Worm (Caenorhabditis elegans) whole organism, L2 larva: Measurements from ENCODE around the gene endu-2.

ENCODE experiments used
- C34F6.9 ChIP-seq: fragments of 150-350 bp; optimal IDR thresholded peaks from 2 replicates; lab custom pipeline; 2014; ENCODE audit warnings: missing biosample characterization, missing genetic modification characterization
- F13H6.1 ChIP-seq: sonication (generic microtip); optimal IDR thresholded peaks from 2 replicates; lab custom pipeline; 2016; ENCODE audit warnings: missing genetic modification characterization, missing compliant biosample characterization
- R02D3.7 ChIP-seq: fragments of 150-350 bp; optimal IDR thresholded peaks from 2 replicates; lab custom pipeline; 2014; ENCODE audit warnings: missing biosample characterization, missing genetic modification characterization
- Y55F3AM.14 ChIP-seq: fragments of 200-800 bp; sonication (Bioruptor generic); optimal IDR thresholded peaks from 2 replicates; lab custom pipeline; 2018; ENCODE audit warnings: mild to moderate bottlenecking, missing genetic modification characterization, missing compliant biosample characterization
- ZK546.5 ChIP-seq: sonication (generic microtip); optimal IDR thresholded peaks from 2 replicates; lab custom pipeline; 2017; ENCODE audit warnings: missing biosample characterization, missing genetic modification characterization
- blmp-1 ChIP-seq: sonication (generic microtip); optimal IDR thresholded peaks from 2 replicates; lab custom pipeline; 2017; ENCODE audit warnings: missing genetic modification characterization, mild to moderate bottlenecking, missing compliant biosample characterization, antibody characterized with exemption, moderate library complexity; ENCODE audit not compliant: insufficient read depth
- ceh-16 ChIP-seq: fragments of 150-350 bp; optimal IDR thresholded peaks from 2 replicates; lab custom pipeline; 2014; ENCODE audit warnings: missing biosample characterization, missing genetic modification characterization
- ceh-82 ChIP-seq: fragments of 150-350 bp; optimal IDR thresholded peaks from 2 replicates; lab custom pipeline; 2014; ENCODE audit warnings: missing biosample characterization, missing genetic modification characterization
- crh-2 ChIP-seq: sonication (generic microtip); optimal IDR thresholded peaks from 2 replicates; lab custom pipeline; 2017; ENCODE audit warnings: missing biosample characterization, missing genetic modification characterization
- dmd-4 ChIP-seq: sonication (generic microtip); optimal IDR thresholded peaks from 2 replicates; lab custom pipeline; 2017; ENCODE audit warnings: missing biosample characterization, missing genetic modification characterization
- egl-27 ChIP-seq: sonication (generic microtip); optimal IDR thresholded peaks from 3 replicates; lab custom pipeline; 2017; ENCODE audit warnings: missing biosample characterization, missing genetic modification reagents, missing genetic modification characterization
- elt-1 ChIP-seq: fragments of 150-350 bp; optimal IDR thresholded peaks from 2 replicates; lab custom pipeline; 2014; ENCODE audit warnings: missing biosample characterization, missing genetic modification characterization
- fos-1 ChIP-seq: fragments of 150-350 bp; optimal IDR thresholded peaks from 2 replicates; lab custom pipeline; 2014; ENCODE audit warnings: missing biosample characterization, missing genetic modification characterization
- gmeb-1 ChIP-seq: fragments of 150-350 bp; optimal IDR thresholded peaks from 2 replicates; lab custom pipeline; 2014; ENCODE audit warnings: missing biosample characterization, missing genetic modification characterization
- lin-11 ChIP-seq: fragments of 150-350 bp; sonication (generic microtip); optimal IDR thresholded peaks from 2 replicates; lab custom pipeline; 2014; ENCODE audit warnings: missing biosample characterization, missing genetic modification characterization, inconsistent platforms, mixed read lengths
- lin-39 ChIP-seq: fragments of 150-350 bp; optimal IDR thresholded peaks from 2 replicates; lab custom pipeline; 2014; ENCODE audit warnings: missing biosample characterization, missing genetic modification reagents, missing genetic modification characterization
- lsy-2 ChIP-seq, 2 experiments: fragments of 150-350 bp in 1 of 2; sonication (generic microtip) in 1 of 2; optimal IDR thresholded peaks; 2 replicates each; lab custom pipeline; 2014 to 2017; ENCODE audit warnings: missing biosample characterization in 2 of 2, missing genetic modification characterization in 2 of 2
- mbf-1 ChIP-seq: sonication (generic microtip); optimal IDR thresholded peaks from 2 replicates; lab custom pipeline; 2017; ENCODE audit warnings: missing biosample characterization, missing genetic modification characterization
- mdl-1 ChIP-seq, 2 experiments: fragments of 150-350 bp in 1 of 2; sonication (generic microtip) in 1 of 2; optimal IDR thresholded peaks; 2 replicates each; lab custom pipeline; 2017; ENCODE audit warnings: missing biosample characterization in 2 of 2, missing genetic modification characterization in 2 of 2
- nhr-11 ChIP-seq: fragments of 150-350 bp; optimal IDR thresholded peaks from 2 replicates; lab custom pipeline; 2014; ENCODE audit warnings: missing biosample characterization, missing genetic modification characterization
- nhr-12 ChIP-seq: fragments of 150-350 bp; optimal IDR thresholded peaks from 2 replicates; lab custom pipeline; 2014; ENCODE audit warnings: missing biosample characterization, missing genetic modification characterization
- nhr-129 ChIP-seq: fragments of 150-350 bp; optimal IDR thresholded peaks from 2 replicates; lab custom pipeline; 2014; ENCODE audit warnings: missing biosample characterization, missing genetic modification characterization
- nhr-21 ChIP-seq: fragments of 150-350 bp; optimal IDR thresholded peaks from 2 replicates; lab custom pipeline; 2014; ENCODE audit warnings: missing biosample characterization, missing genetic modification characterization
- nhr-25 ChIP-seq: fragments of 150-350 bp; sonication (generic microtip); optimal IDR thresholded peaks from 3 replicates; lab custom pipeline; 2014; ENCODE audit warnings: missing biosample characterization, missing genetic modification characterization
- nhr-6 ChIP-seq: fragments of 150-350 bp; optimal IDR thresholded peaks from 2 replicates; lab custom pipeline; 2014; ENCODE audit warnings: missing biosample characterization, missing genetic modification characterization
- peb-1 ChIP-seq: fragments of 150-350 bp; optimal IDR thresholded peaks from 2 replicates; lab custom pipeline; 2014; ENCODE audit warnings: missing biosample characterization, missing genetic modification characterization
- sem-4 ChIP-seq: fragments of 150-350 bp; optimal IDR thresholded peaks from 2 replicates; lab custom pipeline; 2014; ENCODE audit warnings: missing biosample characterization, missing genetic modification reagents, missing genetic modification characterization
- sma-9 ChIP-seq, 2 experiments: fragments of 150-350 bp in 1 of 2; sonication (generic microtip) in 1 of 2; optimal IDR thresholded peaks; 2 replicates each; lab custom pipeline; 2014 to 2016; ENCODE audit warnings: missing genetic modification characterization in 2 of 2, mild to moderate bottlenecking in 1 of 2, missing biosample characterization in 1 of 2, missing compliant biosample characterization in 1 of 2, missing genetic modification reagents in 1 of 2, moderate library complexity in 1 of 2
- snpc-4 ChIP-seq: fragments of 150-350 bp; optimal IDR thresholded peaks from 2 replicates; lab custom pipeline; 2014; ENCODE audit warnings: missing biosample characterization, missing genetic modification characterization
- unc-39 ChIP-seq: fragments of 150-350 bp; optimal IDR thresholded peaks from 2 replicates; lab custom pipeline; 2014; ENCODE audit warnings: missing biosample characterization, missing genetic modification characterization
- unc-55 ChIP-seq: fragments of 150-350 bp; sonication (generic microtip); optimal IDR thresholded peaks from 3 replicates; lab custom pipeline; 2014; ENCODE audit warnings: missing biosample characterization, missing genetic modification reagents, missing genetic modification characterization
- unc-62 ChIP-seq: fragments of 150-350 bp; optimal IDR thresholded peaks from 2 replicates; lab custom pipeline; 2014; ENCODE audit warnings: missing biosample characterization, missing genetic modification reagents, missing genetic modification characterization
- zag-1 ChIP-seq: fragments of 150-350 bp; optimal IDR thresholded peaks from 2 replicates; lab custom pipeline; 2014; ENCODE audit warnings: missing biosample characterization, missing genetic modification characterization
- ztf-4 ChIP-seq: fragments of 150-350 bp; optimal IDR thresholded peaks from 2 replicates; lab custom pipeline; 2014; ENCODE audit warnings: missing biosample characterization, missing genetic modification characterization

Gene endu-2

DNA sequence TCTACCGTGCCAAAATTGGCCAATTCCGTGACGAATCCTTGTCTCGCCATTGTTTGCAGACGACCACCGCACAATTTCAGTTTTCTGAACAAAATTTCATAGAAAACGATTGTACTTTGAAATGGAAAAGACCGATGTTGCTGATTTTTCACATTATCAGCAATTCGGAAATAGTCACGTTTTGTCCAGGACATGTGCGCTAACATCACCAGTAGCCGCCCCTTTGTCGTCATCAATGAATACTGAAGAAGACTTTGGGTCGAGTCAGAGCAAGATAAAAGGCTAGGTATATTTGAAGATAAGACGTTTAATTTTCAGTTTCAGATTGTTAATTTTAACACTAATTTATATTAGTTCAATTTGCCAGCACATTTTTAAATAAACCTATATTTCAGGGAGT lies at the start of gene endu-2:
Gene endu-2 (plus strand): TSS at position 396 of the 400 bp plus-strand sequence.
- TF ChIP-seq mbf-1, result no peak
- TF ChIP-seq mdl-1 (tag; optimal IDR thresholded peaks at IDR 0.05; lab: Kevin White, UChicago), result peak in 1 of 2 experiments; percentile 35
- TF ChIP-seq lsy-2 (tag; optimal IDR thresholded peaks at IDR 0.05; lab: Kevin White, UChicago), result no peak
- TF ChIP-seq ZK546.5 (tag; lab: Kevin White, UChicago), result no peak
- peak; percentile 32 for TF ChIP-seq F13H6.1 (tag; lab: Kevin White, UChicago)
- peak; percentile 74 for TF ChIP-seq sma-9 (GFP tag; optimal IDR thresholded peaks at IDR 0.05; lab: Kevin White, UChicago)
- TF ChIP-seq sma-9 (tag; optimal IDR thresholded peaks at IDR 0.05; lab: Kevin White, UChicago), result no peak
- TF ChIP-seq gmeb-1, result no peak
- TF ChIP-seq fos-1, result peak; percentile 65
- TF ChIP-seq zag-1, result no peak
- TF ChIP-seq, all 48 proteins: peak for 4

DNA sequence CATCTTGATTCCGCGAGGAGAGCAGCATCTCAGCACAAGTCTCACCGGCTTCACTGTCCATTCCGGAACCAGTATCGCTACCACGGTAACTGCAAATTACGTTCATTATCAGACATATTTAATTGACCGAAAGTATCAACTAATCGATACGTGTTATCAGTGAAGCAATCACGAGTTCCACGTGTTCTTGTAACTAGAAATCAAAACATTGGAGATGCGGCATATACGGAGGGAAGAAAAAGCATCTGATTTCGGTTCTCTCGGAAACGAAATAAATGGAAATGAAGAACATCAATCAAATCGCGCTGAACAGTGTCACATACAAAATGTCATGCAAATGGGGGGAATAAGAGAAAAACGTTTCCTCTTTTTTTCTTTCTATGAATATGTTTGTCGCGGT lies 48.9 kb upstream of the endu-2 start:
- TF ChIP-seq crh-2 (tag; lab: Kevin White, UChicago), result peak; percentile 28
- no peak for TF ChIP-seq sem-4 (tag; lab: Kevin White, UChicago)
- TF ChIP-seq unc-55 (GFP tag; lab: Kevin White, UChicago), result no peak
- no peak for TF ChIP-seq ceh-16 (tag; lab: Kevin White, UChicago)
- no peak for TF ChIP-seq mdl-1 (tag; optimal IDR thresholded peaks at IDR 0.05; lab: Kevin White, UChicago)
- TF ChIP-seq egl-27 (tag; lab: Kevin White, UChicago), result no peak

- TF ChIP-seq blmp-1 (tag; lab: Kevin White, UChicago), result peak; percentile 84
- peak; percentile 2 for TF ChIP-seq sem-4 (tag; lab: Kevin White, UChicago)
- no peak for TF ChIP-seq nhr-21 (tag; lab: Kevin White, UChicago)
Measured at ce11 chrX:8200206-8200605, 41.9 kb upstream of the endu-2 start.

- no peak for TF ChIP-seq lin-39
- TF ChIP-seq fos-1, result no peak
- no peak for TF ChIP-seq nhr-11 (tag; lab: Kevin White, UChicago)
- no peak for TF ChIP-seq dmd-4
- TF ChIP-seq C34F6.9 (tag; lab: Kevin White, UChicago), result no peak
- TF ChIP-seq sma-9 (GFP tag; optimal IDR thresholded peaks at IDR 0.05; lab: Kevin White, UChicago), result no peak
- TF ChIP-seq sma-9 (tag; optimal IDR thresholded peaks at IDR 0.05; lab: Kevin White, UChicago), result no peak
- peak; percentile 8 for TF ChIP-seq nhr-25 (tag; lab: Kevin White, UChicago)
- TF ChIP-seq snpc-4 (tag; lab: Kevin White, UChicago), result no peak
Measured at ce11 chrX:8201210-8201609, 40.9 kb upstream of the endu-2 start.

- TF ChIP-seq nhr-12 (no peak), dmd-4 (no peak), nhr-11 (tag; lab: Kevin White, UChicago) (no peak), lin-39 (no peak), nhr-6 (tag; lab: Kevin White, UChicago) (no peak), blmp-1 (tag; lab: Kevin White, UChicago) (no peak), ceh-16 (tag; lab: Kevin White, UChicago) (no peak), elt-1 (no peak), R02D3.7 (tag; lab: Kevin White, UChicago) (no peak), Y55F3AM.14 (GFP tag; lab: Kevin White, UChicago) (no peak), lsy-2 (tag; optimal IDR thresholded peaks at IDR 0.05; lab: Kevin White, UChicago) (no peak), ceh-82 (tag; lab: Kevin White, UChicago) (no peak), F13H6.1 (tag; lab: Kevin White, UChicago) (no peak)
Measured at ce11 chrX:8203684-8204083, 38.4 kb upstream of the endu-2 start, which contains the start of gene C17H11.6. Gene C17H11.6 (minus strand): TSS chrX:8203784.

- TF ChIP-seq unc-55 (GFP tag; lab: Kevin White, UChicago) (no peak), unc-62 (GFP tag; lab: Kevin White, UChicago) (no peak), mbf-1 (no peak)
- TF ChIP-seq, all 48 proteins: peak for 0
Measured at ce11 chrX:8204475-8204874, 37.6 kb upstream of the endu-2 start.

- TF ChIP-seq zag-1 (peak; percentile 67), ztf-4 (no peak), F13H6.1 (tag; lab: Kevin White, UChicago) (peak; percentile 56), peb-1 (tag; lab: Kevin White, UChicago) (no peak), crh-2 (tag; lab: Kevin White, UChicago) (peak; percentile 33), mdl-1 (tag; optimal IDR thresholded peaks at IDR 0.05; lab: Kevin White, UChicago) (peak in 1 of 2 experiments; percentile 58), C34F6.9 (tag; lab: Kevin White, UChicago) (peak; percentile 65), fos-1 (peak; percentile 15), unc-55 (GFP tag; lab: Kevin White, UChicago) (peak; percentile 87), lsy-2 (tag; optimal IDR thresholded peaks at IDR 0.05; lab: Kevin White, UChicago) (peak in 1 of 2 experiments; percentile 60), sma-9 (GFP tag; optimal IDR thresholded peaks at IDR 0.05; lab: Kevin White, UChicago) (peak; percentile 68), sma-9 (tag; optimal IDR thresholded peaks at IDR 0.05; lab: Kevin White, UChicago) (no peak), nhr-21 (tag; lab: Kevin White, UChicago) (no peak), nhr-129 (tag; lab: Kevin White, UChicago) (peak; percentile 74), unc-39 (tag; lab: Kevin White, UChicago) (no peak), ZK546.5 (tag; lab: Kevin White, UChicago) (no peak), dmd-4 (no peak), mbf-1 (no peak), lin-11 (peak; percentile 3)
Measured at ce11 chrX:8205919-8206318, 36.2 kb upstream of the endu-2 start.
